Worm (Caenorhabditis elegans): ENCODE results near the gene C05D12.7.

- TF ChIP-seq rnt-1 (tag; optimal IDR thresholded peaks at IDR 0.05) (no peak), dmd-4 (tag; optimal IDR thresholded peaks at IDR 0.05; ENCODE audit: borderline replicate concordance) (no peak), ceh-19 (GFP tag; optimal IDR thresholded peaks at IDR 0.05) (no peak), Y22D7AL.16 (tag; optimal IDR thresholded peaks at IDR 0.05) (no peak), hlh-30 (tag; optimal IDR thresholded peaks at IDR 0.05; ENCODE audit: insufficient read depth) (no peak), dve-1 (tag; optimal IDR thresholded peaks at IDR 0.05) (no peak), pha-2 (tag; optimal IDR thresholded peaks at IDR 0.05) (no peak), K09A11.1 (tag; optimal IDR thresholded peaks at IDR 0.05; ENCODE audit: insufficient read depth) (no peak), ceh-24 (tag; optimal IDR thresholded peaks at IDR 0.05) (no peak), tbx-2 (tag; optimal IDR thresholded peaks at IDR 0.05) (no peak), ama-1 (optimal IDR thresholded peaks at IDR 0.05) (no peak), hlh-13 (GFP tag; optimal IDR thresholded peaks at IDR 0.05) (no peak), pag-3 (tag; optimal IDR thresholded peaks at IDR 0.05; ENCODE audit: borderline replicate concordance) (no peak)
Measured at ce11 chrII:11440265-11440664, 30.4 kb downstream of the C05D12.7 start, which contains the start of gene VW02B12L.2.
